Fruit fly (Drosophila melanogaster): Measurements from ENCODE around the gene Npc2e.
A peak's percentile ranks its signal among the peaks of the same experiment; 100 is the strongest.

The Npc2e gene

DNA sequence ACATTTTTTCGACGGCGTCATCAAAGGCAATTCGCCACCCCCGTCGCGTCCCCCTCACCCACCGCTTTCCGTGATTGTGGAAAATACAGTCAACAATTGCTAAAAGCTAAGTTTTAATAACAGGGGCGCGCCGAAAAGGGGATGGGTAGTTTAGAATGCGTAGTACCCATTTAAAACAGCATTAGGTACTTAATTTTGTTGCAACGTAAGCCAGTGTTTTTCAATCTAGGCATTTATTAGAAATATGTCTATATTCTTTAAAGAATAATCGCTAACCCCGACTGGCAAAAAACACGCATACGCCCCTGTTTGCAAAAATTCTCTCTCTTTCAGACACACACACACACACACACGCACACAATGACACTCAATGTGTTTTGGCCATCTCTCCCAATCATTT is 31.8 kb downstream of the Npc2e start (continued):
- TF ChIP-seq HLH3B (GFP tag; IDR thresholded peaks at IDR 0.05), result peak; percentile 14; the same call in 1 of the 2 replicates
- TF ChIP-seq CG1602 (GFP tag; optimal IDR thresholded peaks at IDR 0.05), result no peak
- TF ChIP-seq exex (tag; optimal IDR thresholded peaks at IDR 0.05), result no peak
- TF ChIP-seq Doc2 (GFP tag; IDR thresholded peaks at IDR 0.05), result no peak
- TF ChIP-seq disco-r (GFP tag; optimal IDR thresholded peaks at IDR 0.05), result no peak
- no peak for TF ChIP-seq jumu (GFP tag; optimal IDR thresholded peaks at IDR 0.05)
- TF ChIP-seq dysf (GFP tag; IDR thresholded peaks at IDR 0.05), result peak; percentile 69
- peak; percentile 34 for TF ChIP-seq Dek (tag; optimal IDR thresholded peaks at IDR 0.05)
- peak; percentile 7 for TF ChIP-seq bab2 (GFP tag; optimal IDR thresholded peaks at IDR 0.05)
- no peak for TF ChIP-seq ash1 (GFP tag; optimal IDR thresholded peaks at IDR 0.05)
- no peak for TF ChIP-seq CG9797 (GFP tag; optimal IDR thresholded peaks at IDR 0.05)
- TF ChIP-seq trh (GFP tag; optimal IDR thresholded peaks at IDR 0.05), result no peak
- TF ChIP-seq emc (GFP tag; optimal IDR thresholded peaks at IDR 0.05), result no peak
- TF ChIP-seq H2.0 (GFP tag; IDR thresholded peaks at IDR 0.05), result peak; percentile 61; the same call in 1 of the 2 replicates
- peak; percentile 7 for TF ChIP-seq Sox102F (GFP tag; optimal IDR thresholded peaks at IDR 0.05)
- no peak for TF ChIP-seq CG33557 (GFP tag; optimal IDR thresholded peaks at IDR 0.05)
- TF ChIP-seq CG3065 (GFP tag; optimal IDR thresholded peaks at IDR 0.05), result no peak
- no peak for TF ChIP-seq gsb-n (tag; optimal IDR thresholded peaks at IDR 0.05)
- TF ChIP-seq Asciz (GFP tag; optimal IDR thresholded peaks at IDR 0.05), result no peak
- no peak for TF ChIP-seq HLHmδ (GFP tag; optimal IDR thresholded peaks at IDR 0.05)
- TF ChIP-seq ewg (GFP tag; optimal IDR thresholded peaks at IDR 0.05), result no peak
- no peak for TF ChIP-seq CG4730 (GFP tag; IDR thresholded peaks at IDR 0.05)
- peak; percentile 82 for TF ChIP-seq lab (GFP tag; optimal IDR thresholded peaks at IDR 0.05)
- peak; percentile 25 for TF ChIP-seq CG12071 (GFP tag; optimal IDR thresholded peaks at IDR 0.05)
- TF ChIP-seq CG16863 (GFP tag; optimal IDR thresholded peaks at IDR 0.05), result no peak
- TF ChIP-seq CG12155 (GFP tag; optimal IDR thresholded peaks at IDR 0.05), result peak; percentile 52
- no peak for TF ChIP-seq BEAF-32 (GFP tag; optimal IDR thresholded peaks at IDR 0.05)
- no peak for TF ChIP-seq D19A (tag; optimal IDR thresholded peaks at IDR 0.05)
- no peak for TF ChIP-seq CG5953 (GFP tag; IDR thresholded peaks at IDR 0.05)
- no peak for TF ChIP-seq CG1603 (tag; optimal IDR thresholded peaks at IDR 0.05)
- no peak for TF ChIP-seq Lhr (GFP tag; optimal IDR thresholded peaks at IDR 0.05)
- no peak for TF ChIP-seq CG6854 (GFP tag; optimal IDR thresholded peaks at IDR 0.05)
- TF ChIP-seq CG4707 (GFP tag; optimal IDR thresholded peaks at IDR 0.05), result no peak
- TF ChIP-seq nerfin-1 (tag; optimal IDR thresholded peaks at IDR 0.05), result no peak
- peak; percentile 31 to 53 for TF ChIP-seq dpn (GFP tag; optimal IDR thresholded peaks at IDR 0.05)
- no peak for TF ChIP-seq Vsx1 (GFP tag; optimal IDR thresholded peaks at IDR 0.05)

DNA sequence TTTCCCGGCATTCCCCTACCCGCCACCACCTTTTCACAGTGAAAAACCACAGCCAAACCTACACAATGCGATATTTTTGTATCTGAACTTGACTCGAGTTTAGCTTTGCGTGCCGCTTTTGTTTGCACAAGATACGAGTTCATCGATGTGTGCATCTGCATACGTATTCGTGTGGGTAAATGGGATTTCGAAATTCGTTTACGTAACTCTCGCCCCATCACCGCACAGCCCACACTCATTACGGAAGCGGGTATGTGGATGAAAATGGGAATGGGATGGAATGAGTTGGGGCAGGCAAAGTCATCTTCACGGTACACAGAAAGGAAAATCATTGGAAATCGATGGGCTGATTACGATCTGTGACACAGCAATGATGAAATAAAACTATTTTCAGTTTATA is 33.1 kb downstream of the Npc2e start:
- TF ChIP-seq CG9437 (GFP tag; optimal IDR thresholded peaks at IDR 0.05) (peak; percentile 52), ci (GFP tag; IDR thresholded peaks at IDR 0.05) (peak; percentile 50; the same call in 1 of the 3 replicates), bcd (GFP tag; optimal IDR thresholded peaks at IDR 0.05) (no peak), z (GFP tag; IDR thresholded peaks at IDR 0.05) (no peak), YL-1 (GFP tag; optimal IDR thresholded peaks at IDR 0.05) (no peak), da (GFP tag; optimal IDR thresholded peaks at IDR 0.05) (no peak), CG2875 (GFP tag; optimal IDR thresholded peaks at IDR 0.05) (no peak), CG17829 (tag; optimal IDR thresholded peaks at IDR 0.05) (no peak), sr (GFP tag; IDR thresholded peaks at IDR 0.05) (peak; percentile 76; the same call in 2 of the 3 replicates), CG7556 (GFP tag; optimal IDR thresholded peaks at IDR 0.05) (no peak), Pdp1 (GFP tag; optimal IDR thresholded peaks at IDR 0.05) (peak in 1 of 2 experiments; percentile 49), Scr (GFP tag; IDR thresholded peaks at IDR 0.05; ENCODE audit: partially characterized antibody) (no peak), sob (GFP tag; IDR thresholded peaks at IDR 0.05) (no peak)
